Worm (Caenorhabditis elegans): ENCODE results near the gene sri-65.

- no peak for TF ChIP-seq R02D3.7 (tag; optimal IDR thresholded peaks at IDR 0.05)
- TF ChIP-seq elt-3 (tag; optimal IDR thresholded peaks at IDR 0.05): peak in 1 of 3 experiments; percentile 8
- no peak for TF ChIP-seq ceh-9 (tag; optimal IDR thresholded peaks at IDR 0.05)
- no peak for TF ChIP-seq nhr-77 (tag; optimal IDR thresholded peaks at IDR 0.05)
- TF ChIP-seq skn-1 (tag; optimal IDR thresholded peaks at IDR 0.05): peak; percentile 65
- peak; percentile 64 for TF ChIP-seq nfya-1 (tag; optimal IDR thresholded peaks at IDR 0.05; ENCODE audit: insufficient read depth)
- no peak for TF ChIP-seq nhr-237 (tag; optimal IDR thresholded peaks at IDR 0.05)
- no peak for TF ChIP-seq unc-62 (GFP tag; optimal IDR thresholded peaks at IDR 0.05)
- no peak for TF ChIP-seq zag-1 (tag; optimal IDR thresholded peaks at IDR 0.05)
- no peak for TF ChIP-seq nhr-12 (tag; optimal IDR thresholded peaks at IDR 0.05)
- TF ChIP-seq lin-15B (tag; optimal IDR thresholded peaks at IDR 0.05): peak; percentile 48
- TF ChIP-seq nhr-76 (tag; optimal IDR thresholded peaks at IDR 0.05): no peak
Measured at ce11 chrV:16370039-16370438, 18.1 kb downstream of the sri-65 start.

Data from whole organism, L3 larva.